Fruit fly (Drosophila melanogaster) whole organism, embryonic: ENCODE results near the gene Gr98c.
A peak's percentile ranks its signal among the peaks of the same experiment; 100 is the strongest.

Experiments used
- Atf-2 ChIP-seq: fragments of 200-800 bp; sonication (Bioruptor generic); optimal IDR thresholded peaks from 2 replicates; lab custom pipeline; 2016; ENCODE audit warnings: missing biosample characterization, missing genetic modification characterization
- Awh ChIP-seq: fragments of 200-800 bp; sonication (Bioruptor generic); IDR thresholded peaks from 2 replicates; pipeline ENCODE4, ENCODE4 v1.3.6; 2022; ENCODE audit warnings: missing biosample characterization, missing genetic modification characterization
- Bdp1 ChIP-seq: fragments of 200-800 bp; sonication (Bioruptor generic); optimal IDR thresholded peaks from 3 replicates; lab custom pipeline; 2016; ENCODE audit warnings: missing biosample characterization, missing genetic modification characterization
- CG11695 ChIP-seq: fragments of 200-800 bp; sonication (Bioruptor generic); IDR thresholded peaks from 3 replicates; pipeline ENCODE4 v1.3.6; 2022; ENCODE audit warnings: missing biosample characterization, missing genetic modification characterization
- CG11696 ChIP-seq: fragments of 200-800 bp; sonication (Bioruptor generic); IDR thresholded peaks from 2 replicates; pipeline ENCODE4 v1.3.6; 2022; ENCODE audit warnings: missing biosample characterization, missing genetic modification characterization
- CG14965 ChIP-seq: fragments of 200-800 bp; sonication (Bioruptor generic); optimal IDR thresholded peaks from 2 replicates; lab custom pipeline; 2016; ENCODE audit warnings: missing biosample characterization, missing genetic modification characterization, borderline replicate concordance
- CG15514 ChIP-seq: fragments of 200-800 bp; sonication (Bioruptor generic); optimal IDR thresholded peaks from 3 replicates; lab custom pipeline; 2017; ENCODE audit warnings: missing biosample characterization, missing genetic modification characterization, mild to moderate bottlenecking, moderate library complexity, missing genetic modification reagents
- CG15696 ChIP-seq: fragments of 200-800 bp; sonication (Bioruptor generic); optimal IDR thresholded peaks from 2 replicates; lab custom pipeline; 2019; ENCODE audit warnings: missing biosample characterization, mild to moderate bottlenecking, missing genetic modification characterization, moderate library complexity
- CG16813 ChIP-seq: fragments of 200-800 bp; sonication (Bioruptor generic); IDR thresholded peaks from 3 replicates; pipeline ENCODE4 v1.3.6; 2022; ENCODE audit warnings: missing biosample characterization, missing genetic modification characterization; ENCODE audit not compliant: partially characterized antibody
- CG17385 ChIP-seq: fragments of 200-800 bp; sonication (Bioruptor generic); optimal IDR thresholded peaks from 3 replicates; lab custom pipeline; 2018; ENCODE audit warnings: missing biosample characterization, mild to moderate bottlenecking, missing genetic modification characterization
- CG17912 ChIP-seq: fragments of 200-800 bp; sonication (Bioruptor generic); optimal IDR thresholded peaks from 2 replicates; lab custom pipeline; 2018; ENCODE audit warnings: missing biosample characterization, mild to moderate bottlenecking, missing genetic modification characterization
- CG18599 ChIP-seq: fragments of 200-800 bp; sonication (Bioruptor generic); optimal IDR thresholded peaks from 3 replicates; lab custom pipeline; 2017; ENCODE audit warnings: missing biosample characterization, missing genetic modification characterization, mild to moderate bottlenecking, moderate library complexity, missing genetic modification reagents
- CG2889 ChIP-seq: fragments of 200-800 bp; sonication (Bioruptor generic); IDR thresholded peaks from 3 replicates; pipeline ENCODE4 v1.3.6; 2022; ENCODE audit warnings: missing biosample characterization, missing genetic modification characterization
- CG7271 ChIP-seq: fragments of 200-800 bp; sonication (Bioruptor generic); optimal IDR thresholded peaks from 2 replicates; lab custom pipeline; 2018; ENCODE audit warnings: missing biosample characterization, mild to moderate bottlenecking, missing genetic modification characterization, moderate library complexity
- CoRest ChIP-seq: fragments of 200-800 bp; sonication (Bioruptor generic); optimal IDR thresholded peaks from 3 replicates; lab custom pipeline; 2018; ENCODE audit warnings: missing biosample characterization, mild to moderate bottlenecking, missing genetic modification characterization, moderate library complexity
- CrebB ChIP-seq: fragments of 200-800 bp; sonication (Bioruptor generic); optimal IDR thresholded peaks from 3 replicates; lab custom pipeline; 2018; ENCODE audit warnings: missing biosample characterization, mild to moderate bottlenecking, missing genetic modification characterization
- D19B ChIP-seq: fragments of 200-800 bp; sonication (Bioruptor generic); optimal IDR thresholded peaks from 2 replicates; lab custom pipeline; 2017; ENCODE audit warnings: missing biosample characterization, mild to moderate bottlenecking, missing genetic modification characterization
- Dek ChIP-seq: fragments of 200-800 bp; sonication (Bioruptor generic); optimal IDR thresholded peaks from 3 replicates; lab custom pipeline; 2019; ENCODE audit warnings: missing biosample characterization, mild to moderate bottlenecking, missing genetic modification characterization, moderate library complexity
- E2f1 ChIP-seq: fragments of 200-800 bp; sonication (Bioruptor generic); IDR thresholded peaks from 2 replicates; pipeline ENCODE4 v1.3.6; 2022; ENCODE audit warnings: missing biosample characterization, missing genetic modification characterization
- Eip74EF ChIP-seq, 2 experiments: fragments of 200-800 bp in 1 of 2; fragments of >200 bp in 1 of 2; sonication (Bioruptor generic) in 1 of 2; optimal IDR thresholded peaks; 2 replicates each; lab custom pipeline; 2017 to 2019; ENCODE audit warnings: missing biosample characterization in 2 of 2, missing genetic modification characterization in 2 of 2, mild to moderate bottlenecking in 1 of 2, moderate library complexity in 1 of 2
- H2.0 ChIP-seq: fragments of 200-800 bp; sonication (Bioruptor generic); IDR thresholded peaks from 2 replicates; pipeline ENCODE4 v1.3.6; 2022; ENCODE audit warnings: missing biosample characterization, missing genetic modification characterization
- Hr78 ChIP-seq, 2 experiments: fragments of 200-800 bp in 1 of 2; fragments of >200 bp in 1 of 2; sonication (Bioruptor generic) in 1 of 2; optimal IDR thresholded peaks; 2 replicates each; lab custom pipeline; 2017 to 2019; ENCODE audit warnings: missing biosample characterization in 2 of 2, missing genetic modification characterization in 2 of 2, mild to moderate bottlenecking in 1 of 2, moderate library complexity in 1 of 2
- Jarid2 ChIP-seq: fragments of 200-800 bp; sonication (Bioruptor generic); optimal IDR thresholded peaks from 3 replicates; lab custom pipeline; 2017; ENCODE audit warnings: mild to moderate bottlenecking, missing biosample characterization, missing genetic modification reagents, missing genetic modification characterization
- Mrtf ChIP-seq: fragments of 200-800 bp; sonication (Bioruptor generic); IDR thresholded peaks from 3 replicates; pipeline ENCODE4 v1.3.6; 2022; ENCODE audit warnings: missing biosample characterization, missing genetic modification characterization
- NfI ChIP-seq: fragments of 200-800 bp; sonication (Bioruptor generic); optimal IDR thresholded peaks from 3 replicates; lab custom pipeline; 2018; ENCODE audit warnings: missing biosample characterization, mild to moderate bottlenecking, missing genetic modification characterization, moderate library complexity
- PHDP ChIP-seq: fragments of 200-800 bp; sonication (Bioruptor generic); optimal IDR thresholded peaks from 3 replicates; lab custom pipeline; 2018; ENCODE audit warnings: missing biosample characterization, mild to moderate bottlenecking, missing genetic modification characterization, moderate library complexity
- Ptx1 ChIP-seq: fragments of 200-800 bp; sonication (Bioruptor generic); IDR thresholded peaks from 2 replicates; pipeline ENCODE4 v1.3.6; 2022; ENCODE audit warnings: missing biosample characterization, missing genetic modification characterization
- Usf ChIP-seq: fragments of 200-800 bp; sonication (Bioruptor generic); optimal IDR thresholded peaks from 2 replicates; lab custom pipeline; 2017; ENCODE audit warnings: missing genotype, missing biosample characterization, missing genetic modification characterization
- al ChIP-seq: fragments of 200-800 bp; sonication (Bioruptor generic); IDR thresholded peaks from 2 replicates; pipeline ENCODE4 v1.3.6; 2022; ENCODE audit warnings: missing biosample characterization, missing genetic modification characterization
- cg ChIP-seq: fragments of 200-800 bp; sonication (Bioruptor generic); optimal IDR thresholded peaks from 3 replicates; lab custom pipeline; 2019; ENCODE audit warnings: missing biosample characterization, mild to moderate bottlenecking, missing genetic modification characterization, moderate library complexity
- chn ChIP-seq: fragments of 200-800 bp; sonication (Bioruptor generic); optimal IDR thresholded peaks from 2 replicates; lab custom pipeline; 2016; ENCODE audit warnings: missing biosample characterization, missing genetic modification characterization
- dan ChIP-seq: fragments of 200-800 bp; sonication (Bioruptor generic); IDR thresholded peaks from 2 replicates; pipeline ENCODE4 v1.3.6; 2022; ENCODE audit warnings: missing biosample characterization, missing genetic modification characterization
- emc ChIP-seq: fragments of 200-800 bp; sonication (Bioruptor generic); optimal IDR thresholded peaks from 2 replicates; lab custom pipeline; 2016; ENCODE audit warnings: missing biosample characterization, missing genetic modification characterization
- en ChIP-seq: fragments of 200-800 bp; sonication (Bioruptor generic); optimal IDR thresholded peaks from 2 replicates; lab custom pipeline; 2016; ENCODE audit warnings: missing biosample characterization, missing genetic modification characterization
- esg ChIP-seq: fragments of 200-800 bp; sonication (Bioruptor generic); conservative IDR thresholded peaks from 2 replicates; pipeline ENCODE4 v1.3.6; 2022; ENCODE audit warnings: missing biosample characterization, missing genetic modification characterization
- grau ChIP-seq: fragments of 200-800 bp; optimal IDR thresholded peaks from 3 replicates; lab custom pipeline; 2019; ENCODE audit warnings: missing biosample characterization, mild to moderate bottlenecking, missing genetic modification characterization, moderate library complexity
- hb ChIP-seq: fragments of 200-800 bp; sonication (Bioruptor generic); IDR thresholded peaks from 3 replicates; pipeline ENCODE4 v1.3.6; 2022; ENCODE audit warnings: missing biosample characterization, missing genetic modification characterization; ENCODE audit not compliant: partially characterized antibody
- her ChIP-seq: fragments of 200-800 bp; sonication (Bioruptor generic); optimal IDR thresholded peaks from 2 replicates; lab custom pipeline; 2016; ENCODE audit warnings: missing biosample characterization, missing genetic modification characterization
- jumu ChIP-seq: fragments of 200-800 bp; sonication (Bioruptor generic); optimal IDR thresholded peaks from 3 replicates; lab custom pipeline; 2016; ENCODE audit warnings: missing biosample characterization, missing genetic modification characterization
- kni ChIP-seq: fragments of 200-800 bp; sonication (Bioruptor generic); optimal IDR thresholded peaks from 3 replicates; lab custom pipeline; 2017; ENCODE audit warnings: mild to moderate bottlenecking, missing biosample characterization, missing genetic modification reagents, missing genetic modification characterization
- ranshi ChIP-seq: fragments of 200-800 bp; sonication (Bioruptor generic); IDR thresholded peaks from 2 replicates; pipeline ENCODE4 v1.3.6; 2022; ENCODE audit warnings: missing biosample characterization, missing genetic modification characterization
- ro ChIP-seq: fragments of 200-800 bp; sonication (Bioruptor generic); IDR thresholded peaks from 2 replicates; pipeline ENCODE4 v1.3.6; 2022; ENCODE audit warnings: missing biosample characterization, missing genetic modification characterization
- scrt ChIP-seq: fragments of 200-800 bp; sonication (Bioruptor generic); optimal IDR thresholded peaks from 2 replicates; lab custom pipeline; 2018; ENCODE audit warnings: missing biosample characterization, mild to moderate bottlenecking, missing genetic modification characterization, moderate library complexity
- sd ChIP-seq: fragments of 200-800 bp; sonication (Bioruptor generic); optimal IDR thresholded peaks from 3 replicates; lab custom pipeline; 2018; ENCODE audit warnings: missing biosample characterization, mild to moderate bottlenecking, missing genetic modification characterization, moderate library complexity
- sens ChIP-seq: fragments of 200-800 bp; sonication (Bioruptor generic); peaks from one replicate; lab custom pipeline; 2016; ENCODE audit warnings: missing biosample characterization, missing genetic modification characterization
- sisA ChIP-seq: fragments of 200-800 bp; sonication (Bioruptor generic); IDR thresholded peaks from 2 replicates; pipeline ENCODE4 v1.3.6; 2022; ENCODE audit warnings: missing biosample characterization, missing genetic modification characterization
- slou ChIP-seq: fragments of 200-800 bp; sonication (Bioruptor generic); optimal IDR thresholded peaks from 3 replicates; lab custom pipeline; 2016; ENCODE audit warnings: missing biosample characterization, missing genetic modification characterization
- sob ChIP-seq: fragments of 200-800 bp; sonication (Bioruptor generic); IDR thresholded peaks from 2 replicates; pipeline ENCODE4 v1.3.6; 2022; ENCODE audit warnings: missing biosample characterization, missing genetic modification characterization
- sqz ChIP-seq: fragments of 200-800 bp; sonication (Bioruptor generic); optimal IDR thresholded peaks from 3 replicates; lab custom pipeline; 2018; ENCODE audit warnings: missing biosample characterization, mild to moderate bottlenecking, missing genetic modification characterization
- toy ChIP-seq: fragments of 200-800 bp; sonication (Bioruptor generic); IDR thresholded peaks from 2 replicates; pipeline ENCODE4 v1.3.6; 2022; ENCODE audit warnings: missing biosample characterization, missing genetic modification characterization
- trh ChIP-seq: fragments of 200-800 bp; sonication (Bioruptor generic); optimal IDR thresholded peaks from 2 replicates; lab custom pipeline; 2016; ENCODE audit warnings: missing biosample characterization, missing genetic modification characterization
- ttk ChIP-seq: fragments of 200-800 bp; sonication (Bioruptor generic); IDR thresholded peaks from 2 replicates; pipeline ENCODE4 v2.1.2; 2022; ENCODE audit warnings: missing biosample characterization, missing genetic modification characterization

Gr98c gene

DNA sequence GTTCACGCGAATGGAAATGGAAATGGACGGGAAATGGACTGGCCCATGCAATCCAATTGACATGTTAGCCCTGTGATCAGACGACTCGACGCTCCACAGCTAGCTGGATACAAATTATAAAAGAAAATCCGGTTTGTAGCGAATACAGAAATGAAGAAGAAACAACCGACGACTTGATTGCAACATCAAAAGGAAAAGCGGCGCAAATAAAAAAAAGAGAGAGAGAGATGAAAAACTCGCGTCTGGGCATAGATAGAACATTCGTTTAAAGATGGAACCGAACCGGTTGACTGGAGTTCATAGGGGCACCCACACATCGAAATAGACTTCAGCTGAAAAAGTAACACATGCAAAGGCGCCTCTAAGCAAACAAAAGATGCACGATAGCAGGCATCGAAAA, 11.6 kb downstream of the Gr98c start (continued):
- TF ChIP-seq Bdp1 (GFP tag; lab: Kevin White, UChicago), result no peak
- no peak for TF ChIP-seq trh (GFP tag; lab: Kevin White, UChicago)
- no peak for TF ChIP-seq H2.0 (GFP tag; lab: Robert Waterston, UW)
- no peak for TF ChIP-seq Usf (GFP tag; lab: Kevin White, UChicago)
- TF ChIP-seq scrt (GFP tag; lab: Kevin White, UChicago), result no peak
- TF ChIP-seq ranshi (GFP tag; lab: Robert Waterston, UW), result no peak
- TF ChIP-seq jumu, result no peak
- no peak for TF ChIP-seq sob (GFP tag; lab: Robert Waterston, UW)
- no peak for TF ChIP-seq esg
- no peak for TF ChIP-seq sisA (GFP tag; lab: Robert Waterston, UW)
- TF ChIP-seq CG15696 (tag; lab: Kevin White, UChicago), result no peak
- TF ChIP-seq sd (tag; lab: Kevin White, UChicago), result no peak
- TF ChIP-seq CG17912 (GFP tag; lab: Kevin White, UChicago), result no peak
- TF ChIP-seq toy (GFP tag; lab: Robert Waterston, UW), result no peak
- TF ChIP-seq ro (GFP tag; lab: Robert Waterston, UW), result no peak
- no peak for TF ChIP-seq Ptx1 (GFP tag; lab: Robert Waterston, UW)
- no peak for TF ChIP-seq slou (GFP tag; lab: Kevin White, UChicago)
- TF ChIP-seq Dek (tag; lab: Kevin White, UChicago), result no peak
- TF ChIP-seq sqz (GFP tag; lab: Kevin White, UChicago), result peak; percentile 6
- no peak for TF ChIP-seq her (GFP tag; lab: Kevin White, UChicago)
- no peak for TF ChIP-seq Jarid2
- TF ChIP-seq Hr78 (GFP tag; optimal IDR thresholded peaks at IDR 0.05; lab: Kevin White, UChicago), result peak in 1 of 2 experiments; percentile 66
- no peak for TF ChIP-seq CG16813 (GFP tag; lab: Robert Waterston, UW)
- TF ChIP-seq Mrtf (GFP tag; lab: Robert Waterston, UW), result no peak
- no peak for TF ChIP-seq ttk
- no peak for TF ChIP-seq al (GFP tag; lab: Robert Waterston, UW)
- no peak for TF ChIP-seq CG18599 (GFP tag; lab: Kevin White, UChicago)
- no peak for TF ChIP-seq emc (GFP tag; lab: Kevin White, UChicago)
- TF ChIP-seq NfI, result no peak
- TF ChIP-seq CG17385, result peak; percentile 30
- no peak for TF ChIP-seq CG11696
- TF ChIP-seq cg (GFP tag; lab: Kevin White, UChicago), result peak; percentile 21
- TF ChIP-seq CG7271, result no peak
- peak; percentile 52; the same call in 1 of the 2 replicates for TF ChIP-seq Awh (GFP tag; lab: Robert Waterston, UW)
- TF ChIP-seq sens (GFP tag; lab: Kevin White, UChicago), result peak; percentile 23
- no peak for TF ChIP-seq E2f1 (GFP tag; lab: Robert Waterston, UW)
- no peak for TF ChIP-seq Eip74EF (GFP tag; optimal IDR thresholded peaks at IDR 0.05; lab: Kevin White, UChicago)
- TF ChIP-seq hb (GFP tag; lab: Robert Waterston, UW), result no peak
- TF ChIP-seq D19B (GFP tag; lab: Kevin White, UChicago), result no peak
- no peak for TF ChIP-seq PHDP
- no peak for TF ChIP-seq chn (GFP tag; lab: Kevin White, UChicago)
- no peak for TF ChIP-seq CG2889
- no peak for TF ChIP-seq Atf-2 (GFP tag; lab: Kevin White, UChicago)
- no peak for TF ChIP-seq en (GFP tag; lab: Kevin White, UChicago)
- TF ChIP-seq CG11695, result no peak
- TF ChIP-seq dan (GFP tag; lab: Robert Waterston, UW), result no peak
- no peak for TF ChIP-seq CG14965 (GFP tag; lab: Kevin White, UChicago)
- no peak for TF ChIP-seq CoRest (tag; lab: Kevin White, UChicago)
- no peak for TF ChIP-seq CG15514 (GFP tag; lab: Kevin White, UChicago)
- no peak for TF ChIP-seq CrebB (tag; lab: Kevin White, UChicago)
- peak; percentile 37 for TF ChIP-seq kni (GFP tag; lab: Kevin White, UChicago)
- TF ChIP-seq grau (tag; lab: Kevin White, UChicago), result no peak
